Worm (Caenorhabditis elegans) whole organism, midembryonic: ENCODE measurements around the gene F59A6.10.

Experiments used
- T22C8.4 ChIP-seq: fragments of 200-800 bp; sonication (Bioruptor generic); IDR thresholded peaks from 2 replicates; pipeline ENCODE4 v1.3.6; 2022; ENCODE audit warnings: missing genetic modification characterization, missing compliant biosample characterization
- cog-1 ChIP-seq: sonication (generic microtip); optimal IDR thresholded peaks from 2 replicates; lab custom pipeline; 2016; ENCODE audit warnings: missing genetic modification characterization, missing compliant biosample characterization
- flt-1 ChIP-seq: fragments of 200-800 bp; sonication (Bioruptor generic); IDR thresholded peaks from 2 replicates; pipeline ENCODE4 v1.3.6; 2022; ENCODE audit warnings: missing genetic modification characterization, missing compliant biosample characterization
- klf-2 ChIP-seq: fragments of 200-800 bp; sonication (Bioruptor generic); conservative IDR thresholded peaks from 2 replicates; pipeline ENCODE4 v1.3.6; 2022; ENCODE audit warnings: missing genetic modification reagents, missing genetic modification characterization, missing compliant biosample characterization
- med-1 ChIP-seq: sonication (generic microtip); optimal IDR thresholded peaks from 2 replicates; lab custom pipeline; 2017; ENCODE audit warnings: missing genetic modification characterization, mild to moderate bottlenecking, missing compliant biosample characterization, antibody characterized with exemption, missing genetic modification reagents; ENCODE audit not compliant: insufficient read depth
- ref-1 ChIP-seq: fragments of 200-800 bp; sonication (Bioruptor generic); conservative IDR thresholded peaks from 2 replicates; pipeline ENCODE4 v1.3.6; 2022; ENCODE audit warnings: missing genetic modification reagents, missing genetic modification characterization, missing compliant biosample characterization
- tab-1 ChIP-seq: fragments of 200-800 bp; sonication (Bioruptor generic); IDR thresholded peaks from 2 replicates; pipeline ENCODE4 v1.3.6; 2022; ENCODE audit warnings: missing genetic modification characterization, missing compliant biosample characterization
- ztf-23 ChIP-seq: fragments of 200-800 bp; sonication (Bioruptor generic); IDR thresholded peaks from 2 replicates; pipeline ENCODE4 v1.3.6; 2022; ENCODE audit warnings: missing genetic modification reagents, missing genetic modification characterization, missing compliant biosample characterization
- ztf-29 ChIP-seq: fragments of 200-800 bp; sonication (Bioruptor generic); IDR thresholded peaks from 2 replicates; pipeline ENCODE4 v1.3.6; 2022; ENCODE audit warnings: missing genetic modification reagents, missing genetic modification characterization, missing compliant biosample characterization

F59A6.10 gene

DNA sequence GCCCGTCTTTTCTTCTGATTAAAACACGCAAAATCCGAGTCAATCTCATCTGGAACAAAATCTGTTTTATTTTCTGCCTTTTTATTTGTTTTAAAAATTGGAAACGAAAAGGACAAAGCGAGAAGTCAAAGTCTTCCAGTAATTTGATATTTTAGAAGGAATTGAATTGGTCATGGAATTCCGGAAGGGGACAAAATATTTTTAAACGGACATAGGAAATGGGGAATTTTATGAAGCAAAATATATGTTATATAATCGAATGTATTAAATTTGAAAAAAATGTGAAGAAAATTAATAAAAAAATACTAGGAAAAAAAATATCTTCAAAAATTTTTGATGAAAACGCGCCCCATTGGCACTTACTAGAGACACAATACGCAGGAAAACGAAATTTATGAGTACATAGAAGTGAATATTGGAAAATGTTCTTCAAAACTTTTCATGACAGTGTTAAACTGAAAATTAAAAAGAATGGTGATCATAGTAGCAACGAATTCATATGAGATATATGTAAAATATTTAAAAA, 36.9 kb downstream of the F59A6.10 start, which contains the start of gene F33G12.7:
Gene F33G12.7 (minus strand): TSS at position 51 of the 526 bp plus-strand sequence.
- TF ChIP-seq T22C8.4 (GFP tag; lab: Robert Waterston, UW) = no peak
- no peak for TF ChIP-seq ztf-29 (GFP tag; lab: Robert Waterston, UW)
- no peak for TF ChIP-seq flt-1 (GFP tag; lab: Robert Waterston, UW)
- TF ChIP-seq ref-1 = no peak
- TF ChIP-seq tab-1 (GFP tag; lab: Robert Waterston, UW) = no peak
- no peak for TF ChIP-seq ztf-23
- TF ChIP-seq klf-2 = no peak
- TF ChIP-seq cog-1 (tag; lab: Kevin White, UChicago) = no peak

DNA sequence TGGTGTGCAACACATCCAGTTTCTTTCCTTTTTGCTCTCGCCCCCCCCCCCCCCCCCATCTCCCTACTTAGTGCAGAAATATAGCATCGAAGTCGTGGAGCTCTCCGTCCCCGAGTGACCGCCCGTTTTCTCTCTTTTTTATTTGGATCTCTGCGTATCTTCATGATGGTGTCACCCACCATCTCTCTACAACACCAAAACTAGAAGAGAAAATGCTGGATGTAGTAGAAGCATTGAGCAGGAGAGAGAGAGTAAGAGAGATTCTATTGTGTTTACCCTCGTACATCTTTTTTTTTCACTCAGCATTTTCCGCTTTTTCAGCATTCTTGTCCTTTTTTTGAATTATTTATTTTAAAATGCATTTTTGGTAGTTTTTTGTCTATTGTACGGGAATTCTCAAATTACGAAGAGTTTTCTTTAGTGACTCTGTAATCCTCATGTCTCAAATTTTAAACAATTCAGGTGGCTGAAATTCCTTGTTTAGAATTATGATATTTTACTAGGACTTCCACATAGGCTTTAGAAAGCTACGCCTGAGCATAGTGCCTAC, 38.7 kb downstream of the F59A6.10 start:
- TF ChIP-seq flt-1 (GFP tag; lab: Robert Waterston, UW) (no peak), ztf-29 (GFP tag; lab: Robert Waterston, UW) (no peak), klf-2 (no peak), cog-1 (tag; lab: Kevin White, UChicago) (no peak), ztf-23 (no peak), T22C8.4 (GFP tag; lab: Robert Waterston, UW) (no peak), tab-1 (GFP tag; lab: Robert Waterston, UW) (no peak), med-1 (GFP tag; lab: Kevin White, UChicago) (no peak)

DNA sequence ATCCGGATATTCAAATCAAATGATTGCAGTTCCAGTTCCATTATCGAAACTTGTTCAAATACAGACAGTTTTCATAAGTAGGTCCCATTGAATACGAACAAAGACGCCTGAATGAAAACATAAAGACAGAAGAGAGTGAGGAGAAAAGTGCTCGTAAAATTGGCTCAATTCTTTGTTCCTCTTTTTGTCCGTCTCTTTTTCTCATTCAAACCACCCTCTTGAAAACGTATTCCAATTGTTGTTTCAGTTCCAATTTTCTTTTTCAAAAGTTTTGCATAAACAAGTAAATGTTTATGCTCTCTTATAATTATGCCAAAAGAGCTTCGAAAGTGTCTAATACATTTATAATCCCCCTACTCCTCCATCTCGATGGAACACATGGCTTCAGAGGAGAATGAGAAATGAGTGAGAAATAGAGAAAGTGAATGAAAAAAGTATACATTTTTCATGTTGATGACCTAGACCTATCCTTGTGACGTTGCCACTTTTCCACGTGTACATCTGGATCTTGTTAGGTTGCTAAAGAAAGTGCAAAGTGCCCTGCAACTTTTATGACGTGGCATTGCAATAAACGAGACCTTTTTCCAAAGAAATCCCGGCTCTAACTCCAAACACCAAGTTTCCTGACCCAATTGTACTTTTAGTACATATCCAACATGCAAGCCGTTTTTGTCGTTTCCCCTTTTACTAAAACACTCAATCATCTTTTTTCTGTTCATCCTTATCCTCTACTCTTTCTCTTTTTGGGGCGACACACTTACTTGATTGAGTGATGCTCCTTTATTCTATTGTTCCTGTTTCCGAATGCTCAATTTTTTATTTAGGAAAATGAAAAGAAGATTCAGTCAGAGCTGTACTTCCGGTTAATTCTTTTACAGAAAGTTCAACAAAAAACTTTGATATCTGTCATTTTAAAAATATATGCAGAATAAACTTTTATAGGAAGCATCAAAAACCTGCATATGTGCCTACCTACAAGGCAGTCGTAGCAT, 42.7 kb downstream of the F59A6.10 start:
- no peak for TF ChIP-seq klf-2
- TF ChIP-seq ztf-29 (GFP tag; lab: Robert Waterston, UW) = no peak
- TF ChIP-seq cog-1 (tag; lab: Kevin White, UChicago) = no peak
- no peak for TF ChIP-seq tab-1 (GFP tag; lab: Robert Waterston, UW)
- no peak for TF ChIP-seq ztf-23
- TF ChIP-seq flt-1 (GFP tag; lab: Robert Waterston, UW) = no peak

DNA sequence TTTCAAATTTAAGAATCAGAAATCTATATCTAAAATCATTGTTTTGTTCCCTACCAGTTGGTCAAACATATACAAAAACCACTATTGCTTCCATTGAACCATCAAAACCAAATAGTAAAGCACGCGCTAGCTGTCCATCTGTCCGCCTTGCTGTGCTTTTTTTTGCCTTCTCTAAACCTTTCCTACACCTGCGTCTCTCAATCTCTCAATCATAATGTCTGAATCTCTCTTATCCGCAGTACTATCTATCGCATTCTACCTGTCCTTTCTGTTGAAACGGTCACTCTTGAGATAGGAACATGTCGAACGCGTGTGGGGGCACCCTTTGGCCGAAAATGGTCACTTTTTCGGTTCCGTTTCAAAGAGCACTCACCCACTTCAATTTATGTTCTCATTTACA, 43.5 kb downstream of the F59A6.10 start:
- TF ChIP-seq T22C8.4 (GFP tag; lab: Robert Waterston, UW) (no peak), cog-1 (tag; lab: Kevin White, UChicago) (peak; percentile 7), flt-1 (GFP tag; lab: Robert Waterston, UW) (no peak), ref-1 (no peak), tab-1 (GFP tag; lab: Robert Waterston, UW) (no peak)

DNA sequence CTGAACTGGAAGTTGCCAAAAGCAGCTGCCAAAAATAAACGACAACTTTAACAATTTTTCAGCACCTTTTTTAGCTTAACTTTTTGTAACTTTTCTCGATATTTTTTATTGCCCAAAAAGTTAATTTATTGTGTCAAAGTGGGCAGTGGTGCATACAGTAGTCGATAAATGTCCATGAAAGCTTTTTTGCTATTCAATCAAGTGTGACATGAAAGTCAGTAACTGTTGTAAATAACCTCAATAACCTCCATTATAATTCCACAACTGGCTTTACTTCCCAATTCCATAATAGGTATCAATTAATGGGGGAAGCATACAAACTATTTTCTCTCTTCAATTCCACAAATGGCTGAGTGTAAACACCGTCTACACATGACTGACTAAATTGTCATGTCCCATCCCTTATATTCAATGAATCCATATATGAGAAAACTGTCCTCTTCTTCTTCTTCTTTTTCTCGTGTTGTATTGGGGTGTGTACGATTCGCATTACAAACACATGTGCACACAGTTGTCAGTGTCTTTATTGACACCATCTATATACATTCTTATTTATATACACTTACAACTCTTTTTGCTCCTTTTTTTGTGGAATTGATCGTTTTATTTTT, 44.5 kb downstream of the F59A6.10 start:
- no peak for TF ChIP-seq tab-1 (GFP tag; lab: Robert Waterston, UW)
- no peak for TF ChIP-seq flt-1 (GFP tag; lab: Robert Waterston, UW)
- no peak for TF ChIP-seq cog-1 (tag; lab: Kevin White, UChicago)
- TF ChIP-seq klf-2 = no peak
- no peak for TF ChIP-seq med-1 (GFP tag; lab: Kevin White, UChicago)
- TF ChIP-seq ztf-23 = no peak
- TF ChIP-seq ref-1 = no peak
- no peak for TF ChIP-seq T22C8.4 (GFP tag; lab: Robert Waterston, UW)
- no peak for TF ChIP-seq ztf-29 (GFP tag; lab: Robert Waterston, UW)

DNA sequence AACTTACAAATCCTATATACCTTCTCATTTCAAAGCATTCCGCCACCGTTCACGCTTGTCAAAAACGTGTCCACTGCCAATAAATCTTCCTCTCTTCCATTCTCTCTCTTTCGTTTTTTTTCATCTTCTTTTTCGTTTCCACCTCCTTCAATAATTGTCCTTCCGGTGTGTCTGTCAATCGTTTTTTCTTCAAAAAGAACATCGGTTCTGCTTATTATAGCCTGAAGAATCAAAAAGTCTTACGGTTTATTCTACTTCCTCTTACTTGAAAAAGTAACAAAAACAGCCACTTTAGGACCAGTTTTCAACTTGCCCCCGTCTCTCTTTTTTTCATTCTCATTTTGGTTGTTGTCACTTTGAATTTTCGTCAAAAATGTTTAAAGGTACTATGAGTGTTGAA, 45.5 kb downstream of the F59A6.10 start:
- no peak for TF ChIP-seq T22C8.4 (GFP tag; lab: Robert Waterston, UW)
- no peak for TF ChIP-seq flt-1 (GFP tag; lab: Robert Waterston, UW)
- no peak for TF ChIP-seq ztf-23

DNA sequence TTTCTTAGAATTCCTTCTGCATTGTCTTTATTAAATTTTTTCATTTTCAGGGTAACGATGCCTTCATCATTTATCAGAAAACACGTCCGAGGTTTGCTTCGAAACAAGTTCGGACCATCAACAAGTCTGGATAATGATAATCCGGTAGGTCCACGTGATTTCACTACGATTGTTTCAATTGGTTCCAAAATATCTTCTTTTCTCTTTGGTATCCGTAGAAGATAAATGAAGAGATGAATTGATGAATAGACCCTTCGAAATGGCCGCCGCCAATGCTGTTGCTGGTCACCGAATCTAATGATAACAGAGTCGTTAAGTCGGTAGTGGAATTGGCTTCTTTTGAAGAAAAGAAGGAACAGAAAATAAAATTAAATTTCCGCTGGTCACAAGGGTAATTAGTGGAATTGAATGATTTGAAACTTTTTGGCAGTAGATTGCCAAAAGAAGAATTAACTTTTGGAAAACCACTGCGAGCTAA, 46.1 kb downstream of the F59A6.10 start, which contains the start of gene F33G12.6:
Gene F33G12.6 (plus strand): TSS at position 51 of the 478 bp plus-strand sequence.
- no peak for TF ChIP-seq T22C8.4 (GFP tag; lab: Robert Waterston, UW)
- TF ChIP-seq med-1 (GFP tag; lab: Kevin White, UChicago) = no peak
- TF ChIP-seq klf-2 = no peak
- TF ChIP-seq cog-1 (tag; lab: Kevin White, UChicago) = no peak
- TF ChIP-seq tab-1 (GFP tag; lab: Robert Waterston, UW) = no peak
- no peak for TF ChIP-seq ztf-23
- no peak for TF ChIP-seq flt-1 (GFP tag; lab: Robert Waterston, UW)

DNA sequence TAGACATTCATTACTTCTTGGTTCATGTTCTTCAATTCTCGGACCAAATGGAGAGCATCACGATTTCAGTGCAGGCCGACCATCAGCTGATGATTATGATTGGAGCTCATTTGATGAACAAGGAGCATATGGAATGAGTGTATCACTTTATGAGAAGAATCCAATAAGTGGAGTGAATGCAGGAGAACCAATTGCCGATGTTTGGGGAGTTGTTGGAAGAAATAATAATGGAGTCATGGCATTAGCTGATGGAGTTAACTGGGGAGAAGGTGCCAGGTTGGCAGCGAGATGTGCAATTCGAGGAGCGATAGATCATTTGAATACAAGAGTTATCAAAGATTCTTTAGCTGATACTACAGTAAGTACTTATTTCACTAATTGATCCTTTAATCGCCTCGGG, 47.0 kb downstream of the F59A6.10 start:
- TF ChIP-seq cog-1 (tag; lab: Kevin White, UChicago) (no peak), ztf-23 (no peak), ref-1 (no peak), flt-1 (GFP tag; lab: Robert Waterston, UW) (no peak), T22C8.4 (GFP tag; lab: Robert Waterston, UW) (no peak), med-1 (GFP tag; lab: Kevin White, UChicago) (no peak), klf-2 (no peak), tab-1 (GFP tag; lab: Robert Waterston, UW) (no peak), ztf-29 (GFP tag; lab: Robert Waterston, UW) (no peak)
